Worm (Caenorhabditis elegans): Measurements from ENCODE around the gene clec-158.

The clec-158 gene

ce11 chrIII:6897587-6898064 lies 38.2 kb upstream of the clec-158 start, which contains the start of gene T07E3.4 (continued):
- no peak for TF ChIP-seq unc-62 (GFP tag; optimal IDR thresholded peaks at IDR 0.05)
- peak; percentile 47 to 60 (median 59) for TF ChIP-seq dpl-1 (GFP tag; optimal IDR thresholded peaks at IDR 0.05)
- TF ChIP-seq nhr-47 (tag; optimal IDR thresholded peaks at IDR 0.05) = peak; percentile 84
- peak; percentile 30 for TF ChIP-seq fkh-8 (tag; optimal IDR thresholded peaks at IDR 0.05)
- TF ChIP-seq dsc-1 (tag; optimal IDR thresholded peaks at IDR 0.05) = peak; percentile 64
- peak; percentile 69 for TF ChIP-seq C04F5.9 (tag; optimal IDR thresholded peaks at IDR 0.05)
- TF ChIP-seq C16A3.4 (tag; optimal IDR thresholded peaks at IDR 0.05) = peak; percentile 34
- no peak for TF ChIP-seq hlh-17 (GFP tag; optimal IDR thresholded peaks at IDR 0.05; ENCODE audit: borderline replicate concordance)
- TF ChIP-seq nhr-85 (tag) = peak; percentile 99
- TF ChIP-seq ceh-90 (tag; optimal IDR thresholded peaks at IDR 0.05) = no peak
- TF ChIP-seq Y116A8C.19 (tag; optimal IDR thresholded peaks at IDR 0.05; ENCODE audit: borderline replicate concordance) = no peak
- peak; percentile 44 for TF ChIP-seq ama-1 (optimal IDR thresholded peaks at IDR 0.05)
- peak; percentile 76 for TF ChIP-seq lin-39 (tag; optimal IDR thresholded peaks at IDR 0.05)
- TF ChIP-seq nhr-90 (tag; optimal IDR thresholded peaks at IDR 0.05; ENCODE audit: poor library complexity) = peak; percentile 84
- peak; percentile 48 for TF ChIP-seq fos-1 (tag; optimal IDR thresholded peaks at IDR 0.05)
- TF ChIP-seq sup-37 (GFP tag; optimal IDR thresholded peaks at IDR 0.05) = no peak
- TF ChIP-seq grh-1 (GFP tag; IDR thresholded peaks at IDR 0.05) = peak; percentile 83
- no peak for TF ChIP-seq unc-86 (tag; optimal IDR thresholded peaks at IDR 0.05)
- TF ChIP-seq zip-4 (GFP tag; optimal IDR thresholded peaks at IDR 0.05) = no peak
- peak; percentile 61 for TF ChIP-seq irx-1 (tag; optimal IDR thresholded peaks at IDR 0.05)
- TF ChIP-seq ceh-8 (GFP tag; optimal IDR thresholded peaks at IDR 0.05) = no peak
- peak; percentile 91 for TF ChIP-seq rnt-1 (tag; optimal IDR thresholded peaks at IDR 0.05)
- no peak for TF ChIP-seq pag-3 (tag; optimal IDR thresholded peaks at IDR 0.05; ENCODE audit: borderline replicate concordance, insufficient read depth)
- TF ChIP-seq ztf-11 (tag; optimal IDR thresholded peaks at IDR 0.05) = no peak
- TF ChIP-seq unc-130 (tag; optimal IDR thresholded peaks at IDR 0.05) = peak; percentile 95
- no peak for TF ChIP-seq mab-9 (GFP tag; IDR thresholded peaks at IDR 0.05)
- TF ChIP-seq nhr-19 (GFP tag; conservative IDR thresholded peaks at IDR 0.05) = peak; percentile 94
- TF ChIP-seq aha-1 (tag; optimal IDR thresholded peaks at IDR 0.05) = no peak
- TF ChIP-seq sox-4 (tag; optimal IDR thresholded peaks at IDR 0.05) = no peak
- no peak for TF ChIP-seq vab-15 (tag; optimal IDR thresholded peaks at IDR 0.05)
- peak; percentile 69 for TF ChIP-seq efl-1 (optimal IDR thresholded peaks at IDR 0.05)
- peak; percentile 46 to 95 for TF ChIP-seq efl-1 (GFP tag; optimal IDR thresholded peaks at IDR 0.05 in 1 of 2)
- TF ChIP-seq jun-1 (tag; optimal IDR thresholded peaks at IDR 0.05) = peak; percentile 77
- TF ChIP-seq lin-35 (GFP tag; optimal IDR thresholded peaks at IDR 0.05) = peak; percentile 67 to 80
- no peak for TF ChIP-seq nhr-76 (tag; optimal IDR thresholded peaks at IDR 0.05)
- peak; percentile 82 to 88 for TF ChIP-seq lsy-2 (tag; optimal IDR thresholded peaks at IDR 0.05)
- no peak for TF ChIP-seq tlp-1 (tag; optimal IDR thresholded peaks at IDR 0.05)
- no peak for TF ChIP-seq sptf-1 (tag; optimal IDR thresholded peaks at IDR 0.05)
- TF ChIP-seq mep-1 (tag; optimal IDR thresholded peaks at IDR 0.05) = peak; percentile 90
- no peak for TF ChIP-seq nhr-84 (tag; optimal IDR thresholded peaks at IDR 0.05)
- TF ChIP-seq nhr-28 (tag; optimal IDR thresholded peaks at IDR 0.05) = no peak
- peak in 1 of 2 experiments; percentile 84 for TF ChIP-seq mdl-1 (tag; optimal IDR thresholded peaks at IDR 0.05)
- TF ChIP-seq C34B4.2 (tag; optimal IDR thresholded peaks at IDR 0.05) = no peak
- peak; percentile 82 for TF ChIP-seq blmp-1 (tag; optimal IDR thresholded peaks at IDR 0.05)
- TF ChIP-seq skn-1 (tag; optimal IDR thresholded peaks at IDR 0.05) = no peak
- no peak for TF ChIP-seq aly-2 (tag; optimal IDR thresholded peaks at IDR 0.05)
- TF ChIP-seq ets-5 (GFP tag; IDR thresholded peaks at IDR 0.05) = no peak
- no peak for TF ChIP-seq pax-3 (tag; optimal IDR thresholded peaks at IDR 0.05)
- peak; percentile 10 to 55 for TF ChIP-seq egl-27 (tag; optimal IDR thresholded peaks at IDR 0.05)
- no peak for TF ChIP-seq fkh-10 (GFP tag; optimal IDR thresholded peaks at IDR 0.05)
- no peak for TF ChIP-seq ceh-63 (GFP tag; optimal IDR thresholded peaks at IDR 0.05)
- TF ChIP-seq snu-23 (GFP tag; optimal IDR thresholded peaks at IDR 0.05) = peak; percentile 96
- no peak for TF ChIP-seq unc-98 (GFP tag; IDR thresholded peaks at IDR 0.05)
